Worm (Caenorhabditis elegans) whole organism, late embryonic: ENCODE data around the gene his-1.

Experiments used
- T23F11.4 ChIP-seq: fragments of 200-800 bp; sonication (Bioruptor generic); optimal IDR thresholded peaks from 2 replicates; lab custom pipeline; 2018; ENCODE audit warnings: mild to moderate bottlenecking, missing genetic modification characterization, missing compliant biosample characterization
- ama-1 ChIP-seq: fragments of 150-350 bp; optimal IDR thresholded peaks from 2 replicates; lab custom pipeline; 2014

ce11 chrV:16009564-16009963 is 32.8 kb upstream of the his-1 start, which contains the start of gene str-233:
- TF ChIP-seq T23F11.4 (GFP tag; lab: Kevin White, UChicago): no peak
- TF ChIP-seq ama-1 (lab: Kevin White, UChicago): no peak
